Fruit fly (Drosophila melanogaster): ENCODE data around the gene SclB.

The SclB gene

dm6 chr2L:16815989-16816749 is 21.6 kb upstream of the SclB start, which contains the start of gene mdy:
Gene mdy, plus strand, starts transcription at chr2L:16816660.
- TF ChIP-seq CG34367 (tag; optimal IDR thresholded peaks at IDR 0.05): peak; percentile 40
- peak; percentile 37 for TF ChIP-seq CG17806 (tag; optimal IDR thresholded peaks at IDR 0.05)
- TF ChIP-seq Pif1A (GFP tag; optimal IDR thresholded peaks at IDR 0.05): peak; percentile 52
- no peak for TF ChIP-seq CG12605 (GFP tag; IDR thresholded peaks at IDR 0.05)
- peak; percentile 27 for TF ChIP-seq CG8301 (tag; optimal IDR thresholded peaks at IDR 0.05)
- peak; percentile 25 for TF ChIP-seq gl (tag; optimal IDR thresholded peaks at IDR 0.05)
- TF ChIP-seq fd96Ca (GFP tag; IDR thresholded peaks at IDR 0.05): peak; percentile 51; the same call in 2 of the 3 replicates
- TF ChIP-seq CG14655 (GFP tag; optimal IDR thresholded peaks at IDR 0.05): peak; percentile 47
- TF ChIP-seq Snoo (tag; optimal IDR thresholded peaks at IDR 0.05): peak; percentile 32
- peak; percentile 31 for TF ChIP-seq CG4496 (GFP tag; IDR thresholded peaks at IDR 0.05)
- TF ChIP-seq EcR (GFP tag; optimal IDR thresholded peaks at IDR 0.05): no peak
- peak; percentile 51 for TF ChIP-seq Pif1B (GFP tag; optimal IDR thresholded peaks at IDR 0.05)
- TF ChIP-seq CG13204 (GFP tag; optimal IDR thresholded peaks at IDR 0.05): no peak
- TF ChIP-seq CG8159 (tag; optimal IDR thresholded peaks at IDR 0.05): peak; percentile 43
- TF ChIP-seq CG10348 (GFP tag; IDR thresholded peaks at IDR 0.05): no peak
- TF ChIP-seq CG15710 (tag; optimal IDR thresholded peaks at IDR 0.05): peak; percentile 57
- TF ChIP-seq D1 (tag; optimal IDR thresholded peaks at IDR 0.05): no peak
- TF ChIP-seq CG9948 (tag; optimal IDR thresholded peaks at IDR 0.05): peak; percentile 16
- TF ChIP-seq CG32121 (GFP tag; IDR thresholded peaks at IDR 0.05): peak; percentile 65; the same call in 1 of the 2 replicates
- 0 out of 2 replicates have a peak, but pooled peaks have one; percentile 16 for TF ChIP-seq rn (GFP tag; IDR thresholded peaks at IDR 0.05)
- TF ChIP-seq Ets98B (GFP tag; IDR thresholded peaks at IDR 0.05): no peak

- no peak for TF ChIP-seq rn (GFP tag; IDR thresholded peaks at IDR 0.05)
- TF ChIP-seq CG8301 (tag; optimal IDR thresholded peaks at IDR 0.05): no peak
- TF ChIP-seq D1 (tag; optimal IDR thresholded peaks at IDR 0.05): no peak
- no peak for TF ChIP-seq CG32121 (GFP tag; IDR thresholded peaks at IDR 0.05)
- no peak for TF ChIP-seq gl (tag; optimal IDR thresholded peaks at IDR 0.05)
- TF ChIP-seq EcR (GFP tag; optimal IDR thresholded peaks at IDR 0.05): peak; percentile 77
Measured at dm6 chr2L:16816750-16817087, 21.1 kb upstream of the SclB start.

- TF ChIP-seq CG8159 (tag; optimal IDR thresholded peaks at IDR 0.05) (peak; percentile 50), gl (tag; optimal IDR thresholded peaks at IDR 0.05) (no peak)
Measured at dm6 chr2L:16817421-16818101, 20.2 kb upstream of the SclB start.

- TF ChIP-seq Pif1B (GFP tag; optimal IDR thresholded peaks at IDR 0.05) (peak; percentile 68), CG10348 (GFP tag; IDR thresholded peaks at IDR 0.05) (no peak), gl (tag; optimal IDR thresholded peaks at IDR 0.05) (peak; percentile 35), Snoo (tag; optimal IDR thresholded peaks at IDR 0.05) (peak; percentile 46), CG4496 (GFP tag; IDR thresholded peaks at IDR 0.05) (peak; percentile 81), Pif1A (GFP tag; optimal IDR thresholded peaks at IDR 0.05) (peak; percentile 80), rn (GFP tag; IDR thresholded peaks at IDR 0.05) (no peak), fd96Ca (GFP tag; IDR thresholded peaks at IDR 0.05) (no peak), CG8301 (tag; optimal IDR thresholded peaks at IDR 0.05) (peak; percentile 80), Ets98B (GFP tag; IDR thresholded peaks at IDR 0.05) (peak; percentile 75), CG13204 (GFP tag; optimal IDR thresholded peaks at IDR 0.05) (no peak), EcR (GFP tag; optimal IDR thresholded peaks at IDR 0.05) (peak; percentile 86), CG15710 (tag; optimal IDR thresholded peaks at IDR 0.05) (peak; percentile 78), CG8159 (tag; optimal IDR thresholded peaks at IDR 0.05) (peak; percentile 78), CG32121 (GFP tag; IDR thresholded peaks at IDR 0.05) (peak; percentile 74), CG34367 (tag; optimal IDR thresholded peaks at IDR 0.05) (peak; percentile 70), CG9948 (tag; optimal IDR thresholded peaks at IDR 0.05) (peak; percentile 69), D1 (tag; optimal IDR thresholded peaks at IDR 0.05) (peak; percentile 17), CG14655 (GFP tag; optimal IDR thresholded peaks at IDR 0.05) (peak; percentile 81), CG12605 (GFP tag; IDR thresholded peaks at IDR 0.05) (peak; percentile 50), CG17806 (tag; optimal IDR thresholded peaks at IDR 0.05) (peak; percentile 79)
Measured at dm6 chr2L:16818335-16818973, 19.3 kb upstream of the SclB start.

- TF ChIP-seq CG9948 (tag; optimal IDR thresholded peaks at IDR 0.05) (no peak), CG14655 (GFP tag; optimal IDR thresholded peaks at IDR 0.05) (no peak), gl (tag; optimal IDR thresholded peaks at IDR 0.05) (no peak), CG17806 (tag; optimal IDR thresholded peaks at IDR 0.05) (no peak), rn (GFP tag; IDR thresholded peaks at IDR 0.05) (no peak), EcR (GFP tag; optimal IDR thresholded peaks at IDR 0.05) (no peak)
Measured at dm6 chr2L:16819714-16820113, 18.1 kb upstream of the SclB start.

- TF ChIP-seq EcR (GFP tag; optimal IDR thresholded peaks at IDR 0.05) (no peak), CG8159 (tag; optimal IDR thresholded peaks at IDR 0.05) (no peak), Snoo (tag; optimal IDR thresholded peaks at IDR 0.05) (no peak), CG32121 (GFP tag; IDR thresholded peaks at IDR 0.05) (no peak), Pif1A (GFP tag; optimal IDR thresholded peaks at IDR 0.05) (no peak), CG9948 (tag; optimal IDR thresholded peaks at IDR 0.05) (no peak), CG34367 (tag; optimal IDR thresholded peaks at IDR 0.05) (no peak), Pif1B (GFP tag; optimal IDR thresholded peaks at IDR 0.05) (no peak), CG10348 (GFP tag; IDR thresholded peaks at IDR 0.05) (no peak), fd96Ca (GFP tag; IDR thresholded peaks at IDR 0.05) (no peak), CG12605 (GFP tag; IDR thresholded peaks at IDR 0.05) (no peak), CG13204 (GFP tag; optimal IDR thresholded peaks at IDR 0.05) (no peak), CG4496 (GFP tag; IDR thresholded peaks at IDR 0.05) (no peak), Ets98B (GFP tag; IDR thresholded peaks at IDR 0.05) (no peak), CG8301 (tag; optimal IDR thresholded peaks at IDR 0.05) (no peak), D1 (tag; optimal IDR thresholded peaks at IDR 0.05) (no peak), CG17806 (tag; optimal IDR thresholded peaks at IDR 0.05) (no peak), gl (tag; optimal IDR thresholded peaks at IDR 0.05) (no peak), rn (GFP tag; IDR thresholded peaks at IDR 0.05) (no peak)
Measured at dm6 chr2L:16820993-16821392, 16.8 kb upstream of the SclB start, which contains the start of gene CG13280. Gene CG13280, minus strand, starts transcription at chr2L:16821093.
